Fruit fly (Drosophila melanogaster) whole organism, embryonic: Measurements from ENCODE around the gene CG32243.

Experiments used
- Awh ChIP-seq: fragments of 200-800 bp; sonication (Bioruptor generic); IDR thresholded peaks from 2 replicates; pipeline ENCODE4, ENCODE4 v1.3.6; 2022; ENCODE audit warnings: missing biosample characterization, missing genetic modification characterization
- B-H2 ChIP-seq: fragments of 200-800 bp; sonication (Bioruptor generic); optimal IDR thresholded peaks from 2 replicates; lab custom pipeline; 2018; ENCODE audit warnings: missing biosample characterization, mild to moderate bottlenecking, missing genetic modification characterization
- CG10209 ChIP-seq: fragments of 200-800 bp; sonication (Bioruptor generic); optimal IDR thresholded peaks from 3 replicates; lab custom pipeline; 2017; ENCODE audit warnings: missing biosample characterization, mild to moderate bottlenecking, missing genetic modification characterization, missing genetic modification reagents
- CG10267 ChIP-seq: fragments of 200-800 bp; sonication (Bioruptor generic); optimal IDR thresholded peaks from 2 replicates; lab custom pipeline; 2018; ENCODE audit warnings: missing biosample characterization, mild to moderate bottlenecking, missing genetic modification characterization, moderate library complexity
- CG10321 ChIP-seq: fragments of 200-800 bp; sonication (Bioruptor generic); IDR thresholded peaks from 2 replicates; pipeline ENCODE4 v1.3.6; 2022; ENCODE audit warnings: missing biosample characterization, missing genetic modification characterization
- CG11456 ChIP-seq: fragments of 200-800 bp; sonication (Bioruptor generic); IDR thresholded peaks from 3 replicates; pipeline ENCODE4 v1.3.6; 2022; ENCODE audit warnings: missing biosample characterization, missing genetic modification characterization
- CG13624 ChIP-seq: fragments of 200-800 bp; sonication (Bioruptor generic); optimal IDR thresholded peaks from 2 replicates; lab custom pipeline; 2016; ENCODE audit warnings: missing biosample characterization, missing genetic modification characterization
- CG15601 ChIP-seq: fragments of 200-800 bp; sonication (Bioruptor generic); optimal IDR thresholded peaks from 3 replicates; lab custom pipeline; 2019; ENCODE audit warnings: missing biosample characterization, mild to moderate bottlenecking, missing genetic modification characterization, moderate library complexity
- CG17829 ChIP-seq: fragments of 200-800 bp; optimal IDR thresholded peaks from 2 replicates; lab custom pipeline; 2019; ENCODE audit warnings: missing biosample characterization, mild to moderate bottlenecking, missing genetic modification characterization, moderate library complexity
- CG1832 ChIP-seq: fragments of 200-800 bp; sonication (Bioruptor generic); optimal IDR thresholded peaks from 2 replicates; lab custom pipeline; 2017; ENCODE audit warnings: missing biosample characterization, mild to moderate bottlenecking, missing genetic modification characterization, inconsistent platforms
- CG2199 ChIP-seq: fragments of 200-800 bp; sonication (Bioruptor generic); IDR thresholded peaks from 3 replicates; pipeline ENCODE4 v1.3.6; 2022; ENCODE audit warnings: missing biosample characterization, missing genetic modification characterization
- CG2202 ChIP-seq: fragments of 200-800 bp; sonication (Bioruptor generic); optimal IDR thresholded peaks from 2 replicates; lab custom pipeline; 2018; ENCODE audit warnings: missing biosample characterization, mild to moderate bottlenecking, missing genetic modification characterization
- CG2678 ChIP-seq: fragments of 200-800 bp; sonication (Bioruptor generic); optimal IDR thresholded peaks from 3 replicates; lab custom pipeline; 2019; ENCODE audit warnings: missing biosample characterization, mild to moderate bottlenecking, missing genetic modification characterization, moderate library complexity
- CG3407 ChIP-seq: fragments of 200-800 bp; sonication (Bioruptor generic); optimal IDR thresholded peaks from 2 replicates; lab custom pipeline; 2018; ENCODE audit warnings: missing biosample characterization, mild to moderate bottlenecking, missing genetic modification characterization
- CG3726 ChIP-seq: fragments of 200-800 bp; sonication (Bioruptor generic); IDR thresholded peaks from 3 replicates; pipeline ENCODE4, ENCODE4 v1.3.6; 2022; ENCODE audit warnings: missing biosample characterization, missing genetic modification characterization
- CG3847 ChIP-seq: fragments of 200-800 bp; sonication (Bioruptor generic); IDR thresholded peaks from 2 replicates; pipeline ENCODE4 v1.3.6; 2022; ENCODE audit warnings: missing biosample characterization, missing genetic modification characterization
- CG5180 ChIP-seq: fragments of 200-800 bp; sonication (Bioruptor generic); optimal IDR thresholded peaks from 3 replicates; lab custom pipeline; 2017; ENCODE audit warnings: missing biosample characterization, missing genetic modification characterization, mild to moderate bottlenecking, moderate library complexity, missing genetic modification reagents
- CG5953 ChIP-seq: fragments of 200-800 bp; sonication (Bioruptor generic); IDR thresholded peaks from 2 replicates; pipeline ENCODE4 v1.3.6; 2022; ENCODE audit warnings: missing biosample characterization, missing genetic modification characterization
- CG7786 ChIP-seq: fragments of 200-800 bp; sonication (Bioruptor generic); optimal IDR thresholded peaks from 2 replicates; lab custom pipeline; 2016; ENCODE audit warnings: missing biosample characterization, missing genetic modification characterization
- CG7928 ChIP-seq: fragments of 200-800 bp; sonication (Bioruptor generic); optimal IDR thresholded peaks from 2 replicates; lab custom pipeline; 2017; ENCODE audit warnings: missing biosample characterization, mild to moderate bottlenecking, missing genetic modification characterization
- CG8924 ChIP-seq: fragments of 200-800 bp; optimal IDR thresholded peaks from 3 replicates; lab custom pipeline; 2019; ENCODE audit warnings: missing biosample characterization, mild to moderate bottlenecking, missing genetic modification characterization, moderate library complexity
- CG9817 ChIP-seq: fragments of 200-800 bp; sonication (Bioruptor generic); optimal IDR thresholded peaks from 2 replicates; lab custom pipeline; 2018; ENCODE audit warnings: missing biosample characterization, mild to moderate bottlenecking, missing genetic modification characterization, moderate library complexity
- Camta ChIP-seq: fragments of 200-800 bp; sonication (Bioruptor generic); optimal IDR thresholded peaks from 2 replicates; lab custom pipeline; 2016; ENCODE audit warnings: missing biosample characterization, missing genetic modification characterization
- CoRest ChIP-seq: fragments of 200-800 bp; sonication (Bioruptor generic); optimal IDR thresholded peaks from 3 replicates; lab custom pipeline; 2018; ENCODE audit warnings: missing biosample characterization, mild to moderate bottlenecking, missing genetic modification characterization, moderate library complexity
- Dll ChIP-seq: fragments of 200-800 bp; sonication (Bioruptor generic); IDR thresholded peaks from 4 replicates; pipeline ENCODE4 v1.3.6; 2022; ENCODE audit warnings: missing biosample characterization, missing genetic modification characterization; ENCODE audit not compliant: partially characterized antibody
- Eip74EF ChIP-seq, 2 experiments: fragments of 200-800 bp in 1 of 2; fragments of >200 bp in 1 of 2; sonication (Bioruptor generic) in 1 of 2; optimal IDR thresholded peaks; 2 replicates each; lab custom pipeline; 2017 to 2019; ENCODE audit warnings: missing biosample characterization in 2 of 2, missing genetic modification characterization in 2 of 2, mild to moderate bottlenecking in 1 of 2, moderate library complexity in 1 of 2
- Elba2 ChIP-seq: fragments of 200-800 bp; sonication (Bioruptor generic); optimal IDR thresholded peaks from 3 replicates; lab custom pipeline; 2016; ENCODE audit warnings: missing biosample characterization, missing genetic modification characterization
- HHEX ChIP-seq: fragments of 200-800 bp; sonication (Bioruptor generic); optimal IDR thresholded peaks from 3 replicates; lab custom pipeline; 2017; ENCODE audit warnings: missing biosample characterization, mild to moderate bottlenecking, missing genetic modification characterization, missing genetic modification reagents
- HLH4C ChIP-seq: fragments of 200-800 bp; sonication (Bioruptor generic); IDR thresholded peaks from 3 replicates; pipeline ENCODE4 v1.3.6; 2022; ENCODE audit warnings: missing biosample characterization, missing genetic modification characterization; ENCODE audit not compliant: partially characterized antibody
- HmgD ChIP-seq: fragments of 200-800 bp; sonication (Bioruptor generic); optimal IDR thresholded peaks from 3 replicates; lab custom pipeline; 2016; ENCODE audit warnings: missing biosample characterization, missing genetic modification characterization
- Hsf ChIP-seq: fragments of 200-800 bp; sonication (Bioruptor generic); optimal IDR thresholded peaks from 3 replicates; lab custom pipeline; 2016; ENCODE audit warnings: missing biosample characterization, missing genetic modification characterization
- NC2α ChIP-seq: fragments of 200-800 bp; sonication (Bioruptor generic); optimal IDR thresholded peaks from 2 replicates; lab custom pipeline; 2016; ENCODE audit warnings: missing biosample characterization, missing genetic modification characterization
- NK7.1 ChIP-seq: fragments of 200-800 bp; sonication (Bioruptor generic); optimal IDR thresholded peaks from 3 replicates; lab custom pipeline; 2016; ENCODE audit warnings: missing biosample characterization, missing genetic modification characterization
- Oli ChIP-seq: fragments of 200-800 bp; sonication (Bioruptor generic); optimal IDR thresholded peaks from 2 replicates; lab custom pipeline; 2018; ENCODE audit warnings: missing biosample characterization, mild to moderate bottlenecking, missing genetic modification characterization, moderate library complexity
- Sry-δ ChIP-seq: fragments of 200-800 bp; sonication (Bioruptor generic); optimal IDR thresholded peaks from 2 replicates; lab custom pipeline; 2016; ENCODE audit warnings: missing biosample characterization, missing genetic modification characterization
- ash1 ChIP-seq: fragments of 200-800 bp; sonication (Bioruptor generic); optimal IDR thresholded peaks from 2 replicates; lab custom pipeline; 2018; ENCODE audit warnings: missing biosample characterization, mild to moderate bottlenecking, missing genetic modification characterization
- ato ChIP-seq: fragments of 200-800 bp; sonication (Bioruptor generic); IDR thresholded peaks from 2 replicates; pipeline ENCODE4 v1.3.6; 2022; ENCODE audit warnings: missing biosample characterization, missing genetic modification characterization; ENCODE audit not compliant: partially characterized antibody
- dmrt11E ChIP-seq: fragments of 200-800 bp; sonication (Bioruptor generic); optimal IDR thresholded peaks from 3 replicates; lab custom pipeline; 2018; ENCODE audit warnings: missing biosample characterization, mild to moderate bottlenecking, missing genetic modification characterization, moderate library complexity
- fd64A ChIP-seq: fragments of 200-800 bp; sonication (Bioruptor generic); optimal IDR thresholded peaks from 3 replicates; lab custom pipeline; 2018; ENCODE audit warnings: missing biosample characterization, mild to moderate bottlenecking, missing genetic modification characterization
- fd96Cb ChIP-seq: fragments of 200-800 bp; sonication (Bioruptor generic); optimal IDR thresholded peaks from 2 replicates; lab custom pipeline; 2018; ENCODE audit warnings: missing biosample characterization, mild to moderate bottlenecking, missing genetic modification characterization, moderate library complexity
- hbn ChIP-seq: fragments of 200-800 bp; sonication (Bioruptor generic); IDR thresholded peaks from 2 replicates; pipeline ENCODE4 v1.3.6; 2022; ENCODE audit warnings: missing biosample characterization, missing genetic modification characterization; ENCODE audit not compliant: partially characterized antibody
- kni ChIP-seq: fragments of 200-800 bp; sonication (Bioruptor generic); optimal IDR thresholded peaks from 3 replicates; lab custom pipeline; 2017; ENCODE audit warnings: mild to moderate bottlenecking, missing biosample characterization, missing genetic modification reagents, missing genetic modification characterization
- nerfin-2 ChIP-seq: fragments of 200-800 bp; sonication (Bioruptor generic); IDR thresholded peaks from 2 replicates; pipeline ENCODE4 v1.3.6; 2022; ENCODE audit warnings: missing biosample characterization, missing genetic modification characterization; ENCODE audit not compliant: partially characterized antibody
- odd ChIP-seq: fragments of 200-800 bp; sonication (Bioruptor generic); optimal IDR thresholded peaks from 2 replicates; lab custom pipeline; 2017; ENCODE audit warnings: missing biosample characterization, mild to moderate bottlenecking, missing genetic modification characterization
- sens ChIP-seq: fragments of 200-800 bp; sonication (Bioruptor generic); peaks from one replicate; lab custom pipeline; 2016; ENCODE audit warnings: missing biosample characterization, missing genetic modification characterization
- sens-2 ChIP-seq: fragments of 200-800 bp; sonication (Bioruptor generic); IDR thresholded peaks from 2 replicates; pipeline ENCODE4 v1.3.6; 2022; ENCODE audit warnings: missing biosample characterization, missing genetic modification characterization
- sima ChIP-seq: fragments of 200-800 bp; sonication (Bioruptor generic); optimal IDR thresholded peaks from 2 replicates; lab custom pipeline; 2016; ENCODE audit warnings: missing biosample characterization, missing genetic modification characterization
- slou ChIP-seq: fragments of 200-800 bp; sonication (Bioruptor generic); optimal IDR thresholded peaks from 3 replicates; lab custom pipeline; 2016; ENCODE audit warnings: missing biosample characterization, missing genetic modification characterization
- so ChIP-seq: fragments of 200-800 bp; sonication (Bioruptor generic); IDR thresholded peaks from 3 replicates; pipeline ENCODE4 v1.3.6; 2022; ENCODE audit warnings: missing biosample characterization, missing genetic modification characterization
- tio ChIP-seq: fragments of 200-800 bp; sonication (Bioruptor generic); optimal IDR thresholded peaks from 2 replicates; lab custom pipeline; 2017; ENCODE audit warnings: missing biosample characterization, missing genetic modification characterization, inconsistent platforms
- twi ChIP-seq: fragments of 200-800 bp; optimal IDR thresholded peaks from 2 replicates; lab custom pipeline; 2019; ENCODE audit warnings: missing biosample characterization, mild to moderate bottlenecking, missing genetic modification characterization, moderate library complexity

The CG32243 gene

dm6 chr3L:4543807-4544197, 2.8 kb upstream of the CG32243 start (continued):
- no peak for TF ChIP-seq odd (GFP tag; lab: Kevin White, UChicago)
- TF ChIP-seq HHEX (GFP tag; lab: Kevin White, UChicago) = no peak
- TF ChIP-seq CG10209 (GFP tag; lab: Kevin White, UChicago) = no peak
- no peak for TF ChIP-seq CG7928
- no peak for TF ChIP-seq Dll (GFP tag; lab: Robert Waterston, UW)
- TF ChIP-seq kni (GFP tag; lab: Kevin White, UChicago) = peak; percentile 20
- 0 out of 3 replicates have a peak, but pooled peaks have one; percentile 12 for TF ChIP-seq HLH4C (GFP tag; lab: Robert Waterston, UW)
- no peak for TF ChIP-seq CG9817
- no peak for TF ChIP-seq slou (GFP tag; lab: Kevin White, UChicago)
- no peak for TF ChIP-seq hbn (GFP tag; lab: Robert Waterston, UW)
- TF ChIP-seq sens-2 (GFP tag; lab: Robert Waterston, UW) = no peak
- peak; percentile 32 for TF ChIP-seq CG1832
- TF ChIP-seq CG13624 (GFP tag; lab: Kevin White, UChicago) = no peak
- no peak for TF ChIP-seq Eip74EF (GFP tag; optimal IDR thresholded peaks at IDR 0.05; lab: Kevin White, UChicago)
- no peak for TF ChIP-seq CG3407
- no peak for TF ChIP-seq CG15601 (tag; lab: Kevin White, UChicago)
- TF ChIP-seq B-H2 (GFP tag; lab: Kevin White, UChicago) = no peak
- TF ChIP-seq Camta = no peak
- no peak for TF ChIP-seq Sry-δ (GFP tag; lab: Kevin White, UChicago)
- no peak for TF ChIP-seq CoRest
- no peak for TF ChIP-seq tio (GFP tag; lab: Kevin White, UChicago)
- TF ChIP-seq nerfin-2 (GFP tag; lab: Robert Waterston, UW) = no peak
- no peak for TF ChIP-seq CG5180 (GFP tag; lab: Kevin White, UChicago)
- TF ChIP-seq Oli (tag; lab: Kevin White, UChicago) = no peak
- TF ChIP-seq CG3726 (GFP tag; lab: Robert Waterston, UW) = no peak
- no peak for TF ChIP-seq NK7.1 (GFP tag; lab: Kevin White, UChicago)
- no peak for TF ChIP-seq CG17829 (tag; lab: Kevin White, UChicago)
- no peak for TF ChIP-seq Elba2 (GFP tag; lab: Kevin White, UChicago)
- TF ChIP-seq CG7786 (GFP tag; lab: Kevin White, UChicago) = no peak
- no peak for TF ChIP-seq fd64A (GFP tag; lab: Kevin White, UChicago)
- TF ChIP-seq CG3847 (GFP tag; lab: Robert Waterston, UW) = peak; percentile 11; the same call in 1 of the 2 replicates
- no peak for TF ChIP-seq ash1 (GFP tag; lab: Kevin White, UChicago)
- no peak for TF ChIP-seq ato (GFP tag; lab: Robert Waterston, UW)
- TF ChIP-seq sens = no peak
- TF ChIP-seq NC2α (GFP tag; lab: Kevin White, UChicago) = no peak
- 0 out of 2 replicates have a peak, but pooled peaks have one; percentile 29 for TF ChIP-seq CG5953
- TF ChIP-seq CG2202 (tag; lab: Kevin White, UChicago) = no peak
- TF ChIP-seq CG2199 (GFP tag; lab: Robert Waterston, UW) = 0 out of 3 replicates have a peak, but pooled peaks have one; percentile 38
- TF ChIP-seq Hsf (GFP tag; lab: Kevin White, UChicago) = no peak
- TF ChIP-seq CG11456 (GFP tag; lab: Robert Waterston, UW) = 0 out of 3 replicates have a peak, but pooled peaks have one; percentile 32
- TF ChIP-seq fd96Cb (tag; lab: Kevin White, UChicago) = no peak
- no peak for TF ChIP-seq twi (tag; lab: Kevin White, UChicago)
- TF ChIP-seq sima (GFP tag; lab: Kevin White, UChicago) = no peak
- no peak for TF ChIP-seq CG10267 (tag; lab: Kevin White, UChicago)
- TF ChIP-seq HmgD (GFP tag; lab: Kevin White, UChicago) = no peak
- no peak for TF ChIP-seq CG10321 (GFP tag; lab: Robert Waterston, UW)
- no peak for TF ChIP-seq CG2678
- no peak for TF ChIP-seq so (GFP tag; lab: Robert Waterston, UW)
- no peak for TF ChIP-seq CG8924 (tag; lab: Kevin White, UChicago)
- no peak for TF ChIP-seq Awh (GFP tag; lab: Robert Waterston, UW)
- TF ChIP-seq dmrt11E = no peak
